Fruit fly (Drosophila melanogaster): ENCODE data around the gene CG14297.

The CG14297 gene

dm6 chr3R:18905921-18906878 lies 8.3 kb downstream of the CG14297 start, which contains the start of gene EndoA (continued):
- TF ChIP-seq bigmax (GFP tag; optimal IDR thresholded peaks at IDR 0.05): peak; percentile 36
- TF ChIP-seq insv (GFP tag; optimal IDR thresholded peaks at IDR 0.05): no peak
- TF ChIP-seq CG6175 (GFP tag; IDR thresholded peaks at IDR 0.05): no peak
- peak; percentile 31 for TF ChIP-seq Oli (tag; optimal IDR thresholded peaks at IDR 0.05)
- TF ChIP-seq zen2 (GFP tag; IDR thresholded peaks at IDR 0.05; ENCODE audit: partially characterized antibody): peak; percentile 41; the same call in 1 of the 3 replicates
- peak; percentile 5 for TF ChIP-seq CG3407 (GFP tag; optimal IDR thresholded peaks at IDR 0.05)
- no peak for TF ChIP-seq CG5953 (GFP tag; IDR thresholded peaks at IDR 0.05)
- peak; percentile 42; the same call in 1 of the 2 replicates for TF ChIP-seq CG42726 (GFP tag; IDR thresholded peaks at IDR 0.05; ENCODE audit: partially characterized antibody)
- TF ChIP-seq CG15601 (tag; optimal IDR thresholded peaks at IDR 0.05): peak; percentile 40
- TF ChIP-seq CG10267 (tag; optimal IDR thresholded peaks at IDR 0.05): peak; percentile 64
- no peak for TF ChIP-seq Max (GFP tag; optimal IDR thresholded peaks at IDR 0.05)
- no peak for TF ChIP-seq h (optimal IDR thresholded peaks at IDR 0.05)
- TF ChIP-seq CG17829 (tag; optimal IDR thresholded peaks at IDR 0.05): peak; percentile 72
- no peak for TF ChIP-seq chif (GFP tag; optimal IDR thresholded peaks at IDR 0.05)
- peak; percentile 4 for TF ChIP-seq CG33557 (GFP tag; optimal IDR thresholded peaks at IDR 0.05)
- TF ChIP-seq gfzf (GFP tag; optimal IDR thresholded peaks at IDR 0.05): peak; percentile 67
- no peak for TF ChIP-seq CG4282 (GFP tag; optimal IDR thresholded peaks at IDR 0.05)
- no peak for TF ChIP-seq Hand (GFP tag; optimal IDR thresholded peaks at IDR 0.05)
- TF ChIP-seq CG6272 (GFP tag; IDR thresholded peaks at IDR 0.05): no peak
- peak; percentile 65 for TF ChIP-seq nerfin-1 (tag; optimal IDR thresholded peaks at IDR 0.05)
- TF ChIP-seq gem (tag; optimal IDR thresholded peaks at IDR 0.05): peak; percentile 75
- TF ChIP-seq Dfd (GFP tag; optimal IDR thresholded peaks at IDR 0.05): no peak
- TF ChIP-seq repo (GFP tag; optimal IDR thresholded peaks at IDR 0.05): no peak
- TF ChIP-seq Hr3 (GFP tag; optimal IDR thresholded peaks at IDR 0.05): peak; percentile 31
- TF ChIP-seq HmgZ (tag; optimal IDR thresholded peaks at IDR 0.05): peak; percentile 43
- TF ChIP-seq TFAM (GFP tag; optimal IDR thresholded peaks at IDR 0.05): no peak
- TF ChIP-seq CG13894 (tag; optimal IDR thresholded peaks at IDR 0.05): peak; percentile 53
- TF ChIP-seq CG18764 (GFP tag; optimal IDR thresholded peaks at IDR 0.05): no peak
- TF ChIP-seq Gsc (GFP tag; IDR thresholded peaks at IDR 0.05): no peak
- no peak for TF ChIP-seq D (optimal IDR thresholded peaks at IDR 0.05)
- no peak for TF ChIP-seq D (GFP tag; optimal IDR thresholded peaks at IDR 0.05)
- 0 out of 3 replicates have a peak, but pooled peaks have one; percentile 52 for TF ChIP-seq Dbx (GFP tag; IDR thresholded peaks at IDR 0.05)
- TF ChIP-seq ATbp (GFP tag; optimal IDR thresholded peaks at IDR 0.05): peak; percentile 2
- TF ChIP-seq grn (GFP tag; optimal IDR thresholded peaks at IDR 0.05): no peak
- peak in 1 of 2 experiments; percentile 54 for TF ChIP-seq dpn (GFP tag; optimal IDR thresholded peaks at IDR 0.05)
- no peak for TF ChIP-seq Neu2 (GFP tag; optimal IDR thresholded peaks at IDR 0.05; ENCODE audit: borderline replicate concordance)
- TF ChIP-seq H2.0 (GFP tag; IDR thresholded peaks at IDR 0.05): no peak
- no peak for TF ChIP-seq stc (GFP tag; IDR thresholded peaks at IDR 0.05)
- TF ChIP-seq CG7963 (GFP tag; IDR thresholded peaks at IDR 0.05; ENCODE audit: partially characterized antibody): peak; percentile 67; the same call in 2 of the 3 replicates
- peak; percentile 65 for TF ChIP-seq CG7839 (tag; optimal IDR thresholded peaks at IDR 0.05)
- peak; percentile 57 for TF ChIP-seq vvl (GFP tag; IDR thresholded peaks at IDR 0.05)
- TF ChIP-seq ranshi (GFP tag; IDR thresholded peaks at IDR 0.05): peak; percentile 28; the same call in 1 of the 2 replicates
- peak; percentile 42 for TF ChIP-seq ftz-f1 (GFP tag; optimal IDR thresholded peaks at IDR 0.05)
- TF ChIP-seq Sry-β (GFP tag; optimal IDR thresholded peaks at IDR 0.05): no peak
- TF ChIP-seq kni (GFP tag; optimal IDR thresholded peaks at IDR 0.05): no peak
- no peak for TF ChIP-seq Ravus (GFP tag; IDR thresholded peaks at IDR 0.05)
- no peak for TF ChIP-seq Mad (GFP tag; optimal IDR thresholded peaks at IDR 0.05)
- TF ChIP-seq CG1603 (tag; optimal IDR thresholded peaks at IDR 0.05): peak; percentile 70

Measured in whole organism, embryonic.